Worm (Caenorhabditis elegans) whole organism, young adult: Measurements from ENCODE around the gene F22B5.4.

Experiments
- B0035.1 ChIP-seq: sonication (generic microtip); optimal IDR thresholded peaks from 2 replicates; lab custom pipeline; 2016; ENCODE audit warnings: missing genetic modification characterization, mild to moderate bottlenecking, missing compliant biosample characterization, missing genotype, missing genetic modification reagents
- B0261.1 ChIP-seq: sonication (generic microtip); optimal IDR thresholded peaks from 2 replicates; lab custom pipeline; 2016; ENCODE audit warnings: mild to moderate bottlenecking, missing genetic modification characterization, moderate library complexity, missing compliant biosample characterization
- B0336.3 ChIP-seq: fragments of 200-800 bp; sonication (Bioruptor generic); IDR thresholded peaks from 2 replicates; pipeline ENCODE4 v1.3.6; 2022; ENCODE audit warnings: missing genetic modification characterization, missing compliant biosample characterization
- C17E4.6 ChIP-seq: fragments of 200-800 bp; sonication (Bioruptor generic); IDR thresholded peaks from 2 replicates; pipeline ENCODE4 v1.3.6; 2022; ENCODE audit warnings: missing genetic modification reagents, missing genetic modification characterization, missing compliant biosample characterization
- D2030.7 ChIP-seq: fragments of 200-800 bp; sonication (Bioruptor generic); IDR thresholded peaks from 2 replicates; pipeline ENCODE4 v1.3.6; 2022; ENCODE audit warnings: missing genetic modification reagents, missing genetic modification characterization, missing compliant biosample characterization
- F33H1.4 ChIP-seq: fragments of 200-800 bp; sonication (Bioruptor generic); IDR thresholded peaks from 2 replicates; pipeline ENCODE4 v1.3.6; 2022; ENCODE audit warnings: missing genetic modification reagents, missing genetic modification characterization, missing compliant biosample characterization
- F37B4.10 ChIP-seq: fragments of 200-800 bp; sonication (Bioruptor generic); IDR thresholded peaks from 2 replicates; pipeline ENCODE4 v1.3.6; 2022; ENCODE audit warnings: missing genetic modification characterization, missing compliant biosample characterization
- F52B5.7 ChIP-seq: sonication (generic microtip); optimal IDR thresholded peaks from 2 replicates; lab custom pipeline; 2016; ENCODE audit warnings: mild to moderate bottlenecking, missing genetic modification characterization, missing compliant biosample characterization
- F57C9.4 ChIP-seq: sonication (generic microtip); optimal IDR thresholded peaks from 2 replicates; lab custom pipeline; 2017; ENCODE audit warnings: mild to moderate bottlenecking, missing genetic modification characterization, missing compliant biosample characterization
- K11D2.4 ChIP-seq: fragments of 200-800 bp; sonication (Bioruptor generic); IDR thresholded peaks from 2 replicates; pipeline ENCODE4 v1.3.6; 2022; ENCODE audit warnings: missing genetic modification reagents, missing genetic modification characterization, missing compliant biosample characterization
- T26A5.8 ChIP-seq: sonication (generic microtip); optimal IDR thresholded peaks from 2 replicates; lab custom pipeline; 2016; ENCODE audit warnings: missing genetic modification characterization, missing compliant biosample characterization
- Y53F4B.3 ChIP-seq: fragments of 200-800 bp; sonication (Bioruptor generic); IDR thresholded peaks from 2 replicates; pipeline ENCODE4 v1.3.6; 2022; ENCODE audit warnings: missing genetic modification reagents, missing genetic modification characterization, missing compliant biosample characterization
- Y56A3A.18 ChIP-seq: fragments of 200-800 bp; sonication (Bioruptor generic); IDR thresholded peaks from 2 replicates; pipeline ENCODE4 v1.3.6; 2022; ENCODE audit warnings: missing genetic modification reagents, missing genetic modification characterization, missing compliant biosample characterization
- Y67H2A.10 ChIP-seq: fragments of 200-800 bp; sonication (Bioruptor generic); conservative IDR thresholded peaks from 2 replicates; pipeline ENCODE4 v1.3.6; 2022; ENCODE audit warnings: missing genetic modification reagents, missing genetic modification characterization, missing compliant biosample characterization
- Y79H2A.3 ChIP-seq: fragments of 200-800 bp; sonication (Bioruptor generic); conservative IDR thresholded peaks from 2 replicates; pipeline ENCODE4 v1.3.6; 2022; ENCODE audit warnings: missing genetic modification reagents, missing genetic modification characterization, missing compliant biosample characterization
- atf-7 ChIP-seq: sonication (generic microtip); optimal IDR thresholded peaks from 2 replicates; lab custom pipeline; 2017; ENCODE audit warnings: mild to moderate bottlenecking, missing genetic modification characterization, missing compliant biosample characterization
- athp-1 ChIP-seq: sonication (generic microtip); optimal IDR thresholded peaks from 2 replicates; lab custom pipeline; 2017; ENCODE audit warnings: mild to moderate bottlenecking, missing genetic modification characterization, missing compliant biosample characterization
- attf-5 ChIP-seq: fragments of 200-800 bp; sonication (Bioruptor generic); optimal IDR thresholded peaks from 2 replicates; lab custom pipeline; 2018; ENCODE audit warnings: mild to moderate bottlenecking, missing genetic modification characterization, missing compliant biosample characterization
- attf-6 ChIP-seq: fragments of 200-800 bp; sonication (Bioruptor generic); IDR thresholded peaks from 2 replicates; pipeline ENCODE4 v1.3.6; 2022; ENCODE audit warnings: missing genetic modification reagents, missing genetic modification characterization, missing compliant biosample characterization
- bed-2 ChIP-seq: fragments of 200-800 bp; sonication (Bioruptor generic); IDR thresholded peaks from 2 replicates; pipeline ENCODE4 v1.3.6; 2022; ENCODE audit warnings: missing genetic modification reagents, missing genetic modification characterization, missing compliant biosample characterization
- ccch-3 ChIP-seq: fragments of 200-800 bp; sonication (Bioruptor generic); optimal IDR thresholded peaks from 2 replicates; lab custom pipeline; 2018; ENCODE audit warnings: mild to moderate bottlenecking, missing genetic modification characterization, missing compliant biosample characterization
- cebp-1 ChIP-seq, 2 experiments: fragments of 200-800 bp in 1 of 2; sonication (Bioruptor generic) in 1 of 2; sonication (generic microtip) in 1 of 2; IDR thresholded peaks in 1 of 2; optimal IDR thresholded peaks in 1 of 2; 2 replicates each; pipeline versions ENCODE4 v1.3.6 to Lab custom; 2017 to 2022; ENCODE audit warnings: missing compliant biosample characterization in 2 of 2, missing genetic modification characterization in 2 of 2, mild to moderate bottlenecking in 1 of 2, missing genetic modification reagents in 1 of 2, moderate library complexity in 1 of 2
- ceh-58 ChIP-seq: fragments of 200-800 bp; sonication (Bioruptor generic); IDR thresholded peaks from 2 replicates; pipeline ENCODE4 v1.3.6; 2022; ENCODE audit warnings: missing genetic modification characterization, missing compliant biosample characterization
- ceh-79 ChIP-seq: sonication (generic microtip); optimal IDR thresholded peaks from 2 replicates; lab custom pipeline; 2017; ENCODE audit warnings: mild to moderate bottlenecking, missing genetic modification characterization, missing compliant biosample characterization
- dpl-1 ChIP-seq: fragments of 150-350 bp; optimal IDR thresholded peaks from 2 replicates; lab custom pipeline; 2014; ENCODE audit warnings: missing biosample characterization, missing genetic modification reagents, missing genetic modification characterization
- ets-4 ChIP-seq: fragments of 200-800 bp; sonication (Bioruptor generic); optimal IDR thresholded peaks from 2 replicates; lab custom pipeline; 2018; ENCODE audit warnings: mild to moderate bottlenecking, missing genetic modification characterization, missing compliant biosample characterization
- fkh-3 ChIP-seq: sonication (generic microtip); optimal IDR thresholded peaks from 2 replicates; lab custom pipeline; 2016; ENCODE audit warnings: mild to moderate bottlenecking, missing genetic modification characterization, missing compliant biosample characterization
- gei-17 ChIP-seq: fragments of 200-800 bp; sonication (Bioruptor generic); optimal IDR thresholded peaks from 2 replicates; lab custom pipeline; 2018; ENCODE audit warnings: mild to moderate bottlenecking, missing genetic modification characterization, missing compliant biosample characterization
- let-526 ChIP-seq: fragments of 200-800 bp; sonication (Bioruptor generic); IDR thresholded peaks from 2 replicates; pipeline ENCODE4 v1.3.6; 2022; ENCODE audit warnings: missing genetic modification reagents, missing genetic modification characterization, missing compliant biosample characterization
- lin-35 ChIP-seq, 3 experiments: fragments of 150-350 bp in 2 of 3; sonication (generic microtip) in 1 of 3; optimal IDR thresholded peaks; 2 replicates each; lab custom pipeline; 2014 to 2018; ENCODE audit warnings: missing biosample characterization in 3 of 3, missing genetic modification characterization in 3 of 3, missing genetic modification reagents in 3 of 3
- lin-54 ChIP-seq: fragments of 200-800 bp; sonication (Bioruptor generic); optimal IDR thresholded peaks from 2 replicates; lab custom pipeline; 2018; ENCODE audit warnings: mild to moderate bottlenecking, missing genetic modification characterization, missing compliant biosample characterization
- madf-10 ChIP-seq: sonication (generic microtip); optimal IDR thresholded peaks from 2 replicates; lab custom pipeline; 2016; ENCODE audit warnings: mild to moderate bottlenecking, missing genetic modification characterization, missing compliant biosample characterization
- mcd-1 ChIP-seq: fragments of 200-800 bp; sonication (Bioruptor generic); IDR thresholded peaks from 2 replicates; pipeline ENCODE4 v1.3.6; 2022; ENCODE audit warnings: missing genetic modification reagents, missing genetic modification characterization, missing compliant biosample characterization
- mel-28 ChIP-seq: sonication (generic microtip); optimal IDR thresholded peaks from 2 replicates; lab custom pipeline; 2016; ENCODE audit warnings: borderline replicate concordance, mild to moderate bottlenecking, missing genetic modification characterization, missing compliant biosample characterization
- nfyb-1 ChIP-seq: fragments of 200-800 bp; sonication (Bioruptor generic); IDR thresholded peaks from 2 replicates; pipeline ENCODE4 v1.3.6; 2022; ENCODE audit warnings: missing genetic modification reagents, missing genetic modification characterization, missing compliant biosample characterization
- nhr-90 ChIP-seq: sonication (generic microtip); optimal IDR thresholded peaks from 2 replicates; lab custom pipeline; 2016; ENCODE audit warnings: missing genotype, mild to moderate bottlenecking, missing genetic modification characterization, missing compliant biosample characterization
- rec-8 ChIP-seq, 2 experiments: sonication (generic microtip); optimal IDR thresholded peaks; 2 replicates each; lab custom pipeline; 2016; ENCODE audit warnings: mild to moderate bottlenecking in 2 of 2, missing genetic modification characterization in 2 of 2, missing genetic modification reagents in 2 of 2, missing genotype in 2 of 2, missing biosample characterization in 1 of 2, missing compliant biosample characterization in 1 of 2, moderate library complexity in 1 of 2
- rpc-1 ChIP-seq, 2 experiments: fragments of 150-350 bp in 1 of 2; sonication (generic microtip) in 1 of 2; optimal IDR thresholded peaks; 2 replicates each; lab custom pipeline; 2014 to 2018; ENCODE audit warnings: missing biosample characterization in 1 of 2, missing genetic modification characterization in 1 of 2, missing genetic modification reagents in 1 of 2, missing genotype in 1 of 2
- snpc-3.4 ChIP-seq: sonication (generic microtip); optimal IDR thresholded peaks from 2 replicates; lab custom pipeline; 2017; ENCODE audit warnings: missing genetic modification characterization, mild to moderate bottlenecking, missing compliant biosample characterization, antibody characterized with exemption, moderate library complexity, missing genotype, missing genetic modification reagents
- sptf-2 ChIP-seq: fragments of 200-800 bp; sonication (Bioruptor generic); optimal IDR thresholded peaks from 2 replicates; lab custom pipeline; 2018; ENCODE audit warnings: mild to moderate bottlenecking, missing genetic modification characterization, missing compliant biosample characterization
- unc-130 ChIP-seq: sonication (generic microtip); optimal IDR thresholded peaks from 2 replicates; lab custom pipeline; 2016; ENCODE audit warnings: missing genetic modification reagents, missing genetic modification characterization, missing compliant biosample characterization
- zfh-2 ChIP-seq: fragments of 200-800 bp; sonication (Bioruptor generic); conservative IDR thresholded peaks from 2 replicates; pipeline ENCODE4 v1.3.6; 2022; ENCODE audit warnings: missing genetic modification reagents, missing genetic modification characterization, missing compliant biosample characterization
- ztf-22 ChIP-seq: fragments of 200-800 bp; sonication (Bioruptor generic); optimal IDR thresholded peaks from 2 replicates; lab custom pipeline; 2018; ENCODE audit warnings: mild to moderate bottlenecking, missing genetic modification characterization, moderate library complexity, missing compliant biosample characterization
- ztf-25 ChIP-seq: fragments of 200-800 bp; sonication (Bioruptor generic); IDR thresholded peaks from 2 replicates; pipeline ENCODE4 v1.3.6; 2022; ENCODE audit warnings: missing genetic modification reagents, missing genetic modification characterization, missing compliant biosample characterization
- ztf-26 ChIP-seq: sonication (generic microtip); optimal IDR thresholded peaks from 2 replicates; lab custom pipeline; 2017; ENCODE audit warnings: missing genetic modification characterization, missing compliant biosample characterization
- ztf-3 ChIP-seq: fragments of 200-800 bp; sonication (Bioruptor generic); optimal IDR thresholded peaks from 2 replicates; lab custom pipeline; 2018; ENCODE audit warnings: mild to moderate bottlenecking, missing genetic modification characterization, missing compliant biosample characterization
- ztf-6 ChIP-seq: fragments of 200-800 bp; sonication (Bioruptor generic); IDR thresholded peaks from 2 replicates; pipeline ENCODE4 v1.3.6; 2022; ENCODE audit warnings: missing genetic modification reagents, missing genetic modification characterization, missing compliant biosample characterization

F22B5.4 gene

DNA sequence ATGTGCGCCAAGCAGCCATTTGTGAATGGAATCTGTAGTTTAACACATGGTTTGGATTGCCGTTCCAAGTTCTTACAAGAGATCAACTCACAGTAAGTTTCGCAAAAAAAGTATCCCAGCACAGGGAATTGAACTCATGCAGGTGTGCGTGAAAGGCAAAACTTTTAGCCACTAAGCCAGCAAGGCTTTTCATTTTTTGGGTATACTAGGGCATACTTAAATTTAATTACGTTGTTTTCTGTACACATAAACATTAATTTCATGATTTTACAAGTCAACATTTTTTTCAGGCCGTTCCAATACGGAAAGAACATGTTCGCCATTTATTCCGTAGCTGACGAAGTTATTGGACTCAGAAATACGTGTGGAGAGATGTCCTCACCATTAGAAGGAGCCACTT lies 8.0 kb upstream of the F22B5.4 start (continued):
- TF ChIP-seq T26A5.8 (tag; lab: Kevin White, UChicago) (peak; percentile 97), ceh-58 (GFP tag; lab: Robert Waterston, UW) (peak; percentile 98), zfh-2 (no peak), mel-28 (tag; lab: Kevin White, UChicago) (no peak), D2030.7 (GFP tag; lab: Robert Waterston, UW) (no peak)

DNA sequence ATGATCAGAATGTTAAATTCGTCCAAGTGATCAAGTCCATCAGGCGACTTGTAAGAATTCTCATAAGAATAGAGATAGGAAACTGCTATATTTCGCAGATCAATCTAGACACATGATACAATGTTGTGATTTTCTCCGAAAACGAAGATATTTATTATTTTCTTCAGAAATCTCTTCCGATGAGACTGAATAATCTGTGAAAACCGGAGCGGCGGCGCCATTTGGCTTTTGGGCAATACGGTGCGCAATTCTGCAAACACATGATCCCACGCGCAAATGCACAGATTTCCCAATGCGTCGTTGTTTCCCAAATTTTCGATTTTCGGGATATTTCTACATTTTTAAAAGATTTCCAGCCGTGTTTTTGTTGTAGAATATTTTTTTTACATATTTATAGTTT lies 7.3 kb upstream of the F22B5.4 start:
- TF ChIP-seq ztf-22 (GFP tag; lab: Kevin White, UChicago): no peak
- no peak for TF ChIP-seq ccch-3 (GFP tag; lab: Kevin White, UChicago)
- TF ChIP-seq C17E4.6 (GFP tag; lab: Robert Waterston, UW): no peak
- TF ChIP-seq fkh-3 (tag; lab: Kevin White, UChicago): no peak
- TF ChIP-seq B0261.1 (tag; lab: Kevin White, UChicago): no peak
- no peak for TF ChIP-seq Y53F4B.3 (GFP tag; lab: Robert Waterston, UW)
- no peak for TF ChIP-seq ets-4
- TF ChIP-seq Y56A3A.18 (GFP tag; lab: Robert Waterston, UW): no peak
- peak; percentile 30; the same call in 1 of the 2 replicates for TF ChIP-seq cebp-1 (GFP tag; IDR thresholded peaks at IDR 0.05; lab: Robert Waterston, UW)
- peak; percentile 80 for TF ChIP-seq cebp-1 (tag; optimal IDR thresholded peaks at IDR 0.05; lab: Kevin White, UChicago)
- TF ChIP-seq snpc-3.4 (tag; lab: Kevin White, UChicago): no peak
- no peak for TF ChIP-seq atf-7 (tag; lab: Kevin White, UChicago)
- no peak for TF ChIP-seq ceh-79 (tag; lab: Kevin White, UChicago)
- no peak for TF ChIP-seq F37B4.10
- TF ChIP-seq mcd-1 (GFP tag; lab: Robert Waterston, UW): peak; percentile 49
- TF ChIP-seq zfh-2: no peak
- no peak for TF ChIP-seq ztf-25 (GFP tag; lab: Robert Waterston, UW)
- peak; percentile 2 for TF ChIP-seq ztf-26 (tag; lab: Kevin White, UChicago)
- no peak for TF ChIP-seq attf-5 (GFP tag; lab: Kevin White, UChicago)
- TF ChIP-seq unc-130: no peak
- no peak for TF ChIP-seq ztf-3 (GFP tag; lab: Kevin White, UChicago)
- TF ChIP-seq let-526 (GFP tag; lab: Robert Waterston, UW): no peak
- no peak for TF ChIP-seq ztf-6 (GFP tag; lab: Robert Waterston, UW)
- TF ChIP-seq Y79H2A.3: no peak
- peak; percentile 17; the same call in 1 of the 2 replicates for TF ChIP-seq nfyb-1
- TF ChIP-seq B0035.1: no peak
- TF ChIP-seq athp-1: no peak
- no peak for TF ChIP-seq B0336.3 (GFP tag; lab: Robert Waterston, UW)
- TF ChIP-seq rec-8 (tag; optimal IDR thresholded peaks at IDR 0.05; lab: Kevin White, UChicago): no peak
- no peak for TF ChIP-seq rpc-1 (optimal IDR thresholded peaks at IDR 0.05; lab: Kevin White, UChicago)
- TF ChIP-seq rpc-1 (tag; optimal IDR thresholded peaks at IDR 0.05; lab: Kevin White, UChicago): no peak
- TF ChIP-seq lin-35 (GFP tag; optimal IDR thresholded peaks at IDR 0.05; lab: Kevin White, UChicago): peak in 1 of 3 experiments; percentile 7
- no peak for TF ChIP-seq F57C9.4
- TF ChIP-seq K11D2.4: no peak
- peak; percentile 42; the same call in 1 of the 2 replicates for TF ChIP-seq F33H1.4 (GFP tag; lab: Robert Waterston, UW)
- no peak for TF ChIP-seq Y67H2A.10 (GFP tag; lab: Robert Waterston, UW)
- no peak for TF ChIP-seq gei-17 (GFP tag; lab: Kevin White, UChicago)
- TF ChIP-seq madf-10 (tag; lab: Kevin White, UChicago): no peak
- TF ChIP-seq nhr-90: no peak
- no peak for TF ChIP-seq bed-2 (GFP tag; lab: Robert Waterston, UW)
- no peak for TF ChIP-seq F52B5.7 (tag; lab: Kevin White, UChicago)
- no peak for TF ChIP-seq attf-6 (GFP tag; lab: Robert Waterston, UW)
- TF ChIP-seq sptf-2 (GFP tag; lab: Kevin White, UChicago): no peak
- TF ChIP-seq lin-54 (GFP tag; lab: Kevin White, UChicago): peak; percentile 41
- peak; percentile 9 for TF ChIP-seq dpl-1 (GFP tag; lab: Kevin White, UChicago)
